Fruit fly (Drosophila melanogaster) whole organism, embryonic: Measurements from ENCODE around the gene CG9667.

Experiments used
- Aef1 ChIP-seq: fragments of 200-800 bp; sonication (Bioruptor generic); IDR thresholded peaks from 3 replicates; pipeline ENCODE4 v1.3.6; 2022; ENCODE audit warnings: missing biosample characterization, missing genetic modification characterization
- Atf-2 ChIP-seq: fragments of 200-800 bp; sonication (Bioruptor generic); optimal IDR thresholded peaks from 2 replicates; lab custom pipeline; 2016; ENCODE audit warnings: missing biosample characterization, missing genetic modification characterization
- Atf6 ChIP-seq: fragments of 200-800 bp; sonication (Bioruptor generic); IDR thresholded peaks from 2 replicates; pipeline ENCODE4 v1.3.6; 2022; ENCODE audit warnings: missing biosample characterization, missing genetic modification characterization
- CG10979 ChIP-seq: fragments of 200-800 bp; sonication (Bioruptor generic); optimal IDR thresholded peaks from 2 replicates; lab custom pipeline; 2018; ENCODE audit warnings: missing biosample characterization, mild to moderate bottlenecking, missing genetic modification characterization, moderate library complexity
- CG11247 ChIP-seq: fragments of 200-800 bp; sonication (Bioruptor generic); IDR thresholded peaks from 2 replicates; pipeline ENCODE4 v1.3.6; 2022; ENCODE audit warnings: missing biosample characterization, missing genetic modification characterization
- CG11504 ChIP-seq: fragments of 200-800 bp; sonication (Bioruptor generic); optimal IDR thresholded peaks from 3 replicates; lab custom pipeline; 2019; ENCODE audit warnings: missing biosample characterization, mild to moderate bottlenecking, missing genetic modification characterization, moderate library complexity
- CG12236 ChIP-seq: fragments of 200-800 bp; sonication (Bioruptor generic); optimal IDR thresholded peaks from 2 replicates; lab custom pipeline; 2016; ENCODE audit warnings: missing biosample characterization, missing genetic modification characterization
- CG14050 ChIP-seq: fragments of 200-800 bp; sonication (Bioruptor generic); IDR thresholded peaks from 3 replicates; pipeline ENCODE4 v1.3.6; 2022; ENCODE audit warnings: missing biosample characterization, missing genetic modification characterization
- CG14667 ChIP-seq: fragments of 200-800 bp; sonication (Bioruptor generic); IDR thresholded peaks from 2 replicates; pipeline ENCODE4 v1.3.6; 2022; ENCODE audit warnings: missing biosample characterization, missing genetic modification characterization
- CG15073 ChIP-seq: fragments of 200-800 bp; sonication (Bioruptor generic); optimal IDR thresholded peaks from 2 replicates; lab custom pipeline; 2016; ENCODE audit warnings: missing biosample characterization, missing genetic modification characterization
- CG15696 ChIP-seq: fragments of 200-800 bp; sonication (Bioruptor generic); optimal IDR thresholded peaks from 2 replicates; lab custom pipeline; 2019; ENCODE audit warnings: missing biosample characterization, mild to moderate bottlenecking, missing genetic modification characterization, moderate library complexity
- CG17359 ChIP-seq: fragments of 200-800 bp; sonication (Bioruptor generic); optimal IDR thresholded peaks from 3 replicates; lab custom pipeline; 2018; ENCODE audit warnings: missing biosample characterization, mild to moderate bottlenecking, missing genetic modification characterization, moderate library complexity
- CG18011 ChIP-seq: fragments of 200-800 bp; sonication (Bioruptor generic); optimal IDR thresholded peaks from 2 replicates; lab custom pipeline; 2017; ENCODE audit warnings: missing biosample characterization, missing genetic modification characterization, mild to moderate bottlenecking, moderate library complexity, missing genotype
- CG18764 ChIP-seq: fragments of 200-800 bp; sonication (Bioruptor generic); optimal IDR thresholded peaks from 3 replicates; lab custom pipeline; 2016; ENCODE audit warnings: missing biosample characterization, missing genetic modification characterization
- CG2116 ChIP-seq: fragments of 200-800 bp; sonication (Bioruptor generic); optimal IDR thresholded peaks from 3 replicates; lab custom pipeline; 2018; ENCODE audit warnings: missing biosample characterization, mild to moderate bottlenecking, missing genetic modification characterization
- CG2712 ChIP-seq: fragments of 200-800 bp; optimal IDR thresholded peaks from 3 replicates; lab custom pipeline; 2019; ENCODE audit warnings: missing biosample characterization, mild to moderate bottlenecking, missing genetic modification characterization, moderate library complexity
- CG2889 ChIP-seq: fragments of 200-800 bp; sonication (Bioruptor generic); IDR thresholded peaks from 3 replicates; pipeline ENCODE4 v1.3.6; 2022; ENCODE audit warnings: missing biosample characterization, missing genetic modification characterization
- CG30403 ChIP-seq: fragments of 200-800 bp; sonication (Bioruptor generic); optimal IDR thresholded peaks from 3 replicates; lab custom pipeline; 2016; ENCODE audit warnings: missing biosample characterization, missing genetic modification characterization
- CG31388 ChIP-seq: fragments of 200-800 bp; sonication (Bioruptor generic); optimal IDR thresholded peaks from 2 replicates; lab custom pipeline; 2016; ENCODE audit warnings: missing biosample characterization, missing genetic modification characterization
- CG32767 ChIP-seq: fragments of 200-800 bp; sonication (Bioruptor generic); IDR thresholded peaks from 2 replicates; pipeline ENCODE4 v1.3.6; 2022; ENCODE audit warnings: missing biosample characterization, missing genetic modification characterization
- CG3847 ChIP-seq: fragments of 200-800 bp; sonication (Bioruptor generic); IDR thresholded peaks from 2 replicates; pipeline ENCODE4 v1.3.6; 2022; ENCODE audit warnings: missing biosample characterization, missing genetic modification characterization
- CG4282 ChIP-seq: fragments of 200-800 bp; sonication (Bioruptor generic); optimal IDR thresholded peaks from 2 replicates; lab custom pipeline; 2016; ENCODE audit warnings: missing biosample characterization, missing genetic modification characterization
- CG7372 ChIP-seq: fragments of 200-800 bp; sonication (Bioruptor generic); IDR thresholded peaks from 2 replicates; pipeline ENCODE4 v1.3.6; 2022; ENCODE audit warnings: missing biosample characterization, missing genetic modification characterization
- CG7963 ChIP-seq: fragments of 200-800 bp; sonication (Bioruptor generic); IDR thresholded peaks from 3 replicates; pipeline ENCODE4 v1.3.6; 2022; ENCODE audit warnings: missing biosample characterization, missing genetic modification characterization; ENCODE audit not compliant: partially characterized antibody
- CG9932 ChIP-seq: fragments of 200-800 bp; sonication (Bioruptor generic); IDR thresholded peaks from 2 replicates; pipeline ENCODE4 v1.3.6; 2022; ENCODE audit warnings: missing biosample characterization, missing genetic modification characterization
- Dad ChIP-seq: fragments of 200-800 bp; sonication (Bioruptor generic); optimal IDR thresholded peaks from 3 replicates; lab custom pipeline; 2016; ENCODE audit warnings: missing biosample characterization, missing genetic modification characterization
- Doc2 ChIP-seq: fragments of 200-800 bp; sonication (Bioruptor generic); IDR thresholded peaks from 2 replicates; pipeline ENCODE4 v1.3.6; 2022; ENCODE audit warnings: missing biosample characterization, missing genetic modification characterization
- H2.0 ChIP-seq: fragments of 200-800 bp; sonication (Bioruptor generic); IDR thresholded peaks from 2 replicates; pipeline ENCODE4 v1.3.6; 2022; ENCODE audit warnings: missing biosample characterization, missing genetic modification characterization
- Max ChIP-seq: fragments of 200-800 bp; sonication (Bioruptor generic); optimal IDR thresholded peaks from 2 replicates; lab custom pipeline; 2016; ENCODE audit warnings: missing biosample characterization, mild to moderate bottlenecking, missing genetic modification characterization
- Mrtf ChIP-seq: fragments of 200-800 bp; sonication (Bioruptor generic); IDR thresholded peaks from 3 replicates; pipeline ENCODE4 v1.3.6; 2022; ENCODE audit warnings: missing biosample characterization, missing genetic modification characterization
- Xrp1 ChIP-seq: fragments of 200-800 bp; sonication (Bioruptor generic); IDR thresholded peaks from 2 replicates; pipeline ENCODE4 v1.3.6; 2022; ENCODE audit warnings: missing biosample characterization, missing genetic modification characterization
- chinmo ChIP-seq: fragments of 200-800 bp; sonication (Bioruptor generic); IDR thresholded peaks from 4 replicates; pipeline ENCODE4 v1.3.6; 2022; ENCODE audit warnings: missing biosample characterization, missing genetic modification characterization; ENCODE audit not compliant: partially characterized antibody
- crp ChIP-seq, 2 experiments: fragments of 200-800 bp; sonication (Bioruptor generic); optimal IDR thresholded peaks; 2 replicates in 1 of 2; 3 replicates in 1 of 2; lab custom pipeline; 2017; ENCODE audit warnings: missing biosample characterization in 2 of 2, missing genetic modification characterization in 2 of 2, mild to moderate bottlenecking in 1 of 2, moderate library complexity in 1 of 2
- dm ChIP-seq: fragments of 200-800 bp; sonication (Bioruptor generic); optimal IDR thresholded peaks from 3 replicates; lab custom pipeline; 2016; ENCODE audit warnings: missing biosample characterization, missing genetic modification characterization
- dmrt99B ChIP-seq: fragments of 200-800 bp; sonication (Bioruptor generic); optimal IDR thresholded peaks from 2 replicates; lab custom pipeline; 2018; ENCODE audit warnings: missing biosample characterization, mild to moderate bottlenecking, missing genetic modification characterization, moderate library complexity
- fu2 ChIP-seq: fragments of 200-800 bp; sonication (Bioruptor generic); optimal IDR thresholded peaks from 2 replicates; lab custom pipeline; 2016; ENCODE audit warnings: missing biosample characterization, missing genetic modification characterization
- gem ChIP-seq: fragments of 200-800 bp; sonication (Bioruptor generic); optimal IDR thresholded peaks from 2 replicates; lab custom pipeline; 2019; ENCODE audit warnings: missing biosample characterization, mild to moderate bottlenecking, missing genetic modification characterization, moderate library complexity
- jigr1 ChIP-seq: fragments of 200-800 bp; sonication (Bioruptor generic); IDR thresholded peaks from 3 replicates; pipeline ENCODE4 v1.3.6; 2022; ENCODE audit warnings: missing biosample characterization, missing genetic modification characterization
- lab ChIP-seq: fragments of 200-800 bp; sonication (Bioruptor generic); optimal IDR thresholded peaks from 3 replicates; lab custom pipeline; 2017; ENCODE audit warnings: missing biosample characterization, missing genetic modification characterization, mild to moderate bottlenecking, moderate library complexity, missing genetic modification reagents
- lbe ChIP-seq: fragments of 200-800 bp; sonication (Bioruptor generic); optimal IDR thresholded peaks from 2 replicates; lab custom pipeline; 2016; ENCODE audit warnings: missing biosample characterization, mild to moderate bottlenecking, missing genetic modification characterization
- lilli ChIP-seq: fragments of 200-800 bp; sonication (Bioruptor generic); optimal IDR thresholded peaks from 3 replicates; lab custom pipeline; 2016; ENCODE audit warnings: missing biosample characterization, missing genetic modification characterization
- odd ChIP-seq: fragments of 200-800 bp; sonication (Bioruptor generic); optimal IDR thresholded peaks from 2 replicates; lab custom pipeline; 2017; ENCODE audit warnings: missing biosample characterization, mild to moderate bottlenecking, missing genetic modification characterization
- org-1 ChIP-seq: fragments of 200-800 bp; sonication (Bioruptor generic); optimal IDR thresholded peaks from 2 replicates; lab custom pipeline; 2017; ENCODE audit warnings: missing biosample characterization, missing genetic modification characterization
- pfk ChIP-seq: fragments of 200-800 bp; sonication (Bioruptor generic); optimal IDR thresholded peaks from 2 replicates; lab custom pipeline; 2018; ENCODE audit warnings: missing biosample characterization, mild to moderate bottlenecking, missing genetic modification characterization, moderate library complexity
- psq ChIP-seq: fragments of 200-800 bp; sonication (Bioruptor generic); optimal IDR thresholded peaks from 2 replicates; lab custom pipeline; 2017; ENCODE audit warnings: missing biosample characterization, missing genetic modification characterization
- row ChIP-seq: fragments of 200-800 bp; sonication (Bioruptor generic); IDR thresholded peaks from 3 replicates; pipeline ENCODE4 v1.3.6; 2022; ENCODE audit warnings: missing biosample characterization, missing genetic modification characterization
- sc ChIP-seq, 3 experiments: fragments of >200 bp in 2 of 3; fragments of 200-800 bp in 1 of 3; sonication (Bioruptor generic) in 1 of 3; optimal IDR thresholded peaks; 2 replicates in 2 of 3; 3 replicates in 1 of 3; lab custom pipeline; 2017; ENCODE audit warnings: mild to moderate bottlenecking in 1 of 3, missing biosample characterization in 1 of 3, missing genetic modification characterization in 1 of 3, missing genetic modification reagents in 1 of 3
- sisA ChIP-seq: fragments of 200-800 bp; sonication (Bioruptor generic); IDR thresholded peaks from 2 replicates; pipeline ENCODE4 v1.3.6; 2022; ENCODE audit warnings: missing biosample characterization, missing genetic modification characterization
- sqz ChIP-seq: fragments of 200-800 bp; sonication (Bioruptor generic); optimal IDR thresholded peaks from 3 replicates; lab custom pipeline; 2018; ENCODE audit warnings: missing biosample characterization, mild to moderate bottlenecking, missing genetic modification characterization
- zfh1 ChIP-seq: fragments of 200-800 bp; sonication (Bioruptor generic); IDR thresholded peaks from 3 replicates; pipeline ENCODE4 v1.3.6; 2022; ENCODE audit warnings: missing biosample characterization, missing genetic modification characterization

The CG9667 gene

dm6 chr3R:8153958-8154606 lies 27.9 kb upstream of the CG9667 start:
- TF ChIP-seq sqz = no peak
- TF ChIP-seq CG11504 = no peak
- no peak for TF ChIP-seq CG15073
- no peak for TF ChIP-seq CG14050 (GFP tag; lab: Robert Waterston, UW)
- TF ChIP-seq Mrtf (GFP tag; lab: Robert Waterston, UW) = no peak
- TF ChIP-seq Atf-2 (GFP tag; lab: Kevin White, UChicago) = no peak
- TF ChIP-seq sisA (GFP tag; lab: Robert Waterston, UW) = no peak
- TF ChIP-seq Doc2 = no peak
- TF ChIP-seq row (GFP tag; lab: Robert Waterston, UW) = peak; percentile 40; the same call in 2 of the 3 replicates
- TF ChIP-seq CG32767 (GFP tag; lab: Robert Waterston, UW) = no peak
- no peak for TF ChIP-seq CG31388 (GFP tag; lab: Kevin White, UChicago)
- no peak for TF ChIP-seq odd
- no peak for TF ChIP-seq lilli (GFP tag; lab: Kevin White, UChicago)
- 0 out of 3 replicates have a peak, but pooled peaks have one; percentile 26 for TF ChIP-seq zfh1 (GFP tag; lab: Robert Waterston, UW)
- TF ChIP-seq Max (GFP tag; lab: Kevin White, UChicago) = no peak
- no peak for TF ChIP-seq CG2116
- no peak for TF ChIP-seq dm (GFP tag; lab: Kevin White, UChicago)
- TF ChIP-seq CG3847 (GFP tag; lab: Robert Waterston, UW) = no peak
- TF ChIP-seq sc (optimal IDR thresholded peaks at IDR 0.05; lab: Kevin White, UChicago) = no peak
- TF ChIP-seq sc (GFP tag; optimal IDR thresholded peaks at IDR 0.05; lab: Kevin White, UChicago) = no peak
- TF ChIP-seq CG11247 (GFP tag; lab: Robert Waterston, UW) = no peak
- TF ChIP-seq CG12236 (GFP tag; lab: Kevin White, UChicago) = no peak
- no peak for TF ChIP-seq pfk (GFP tag; lab: Kevin White, UChicago)
- TF ChIP-seq CG2712 (tag; lab: Kevin White, UChicago) = peak; percentile 50
- TF ChIP-seq CG9932 = no peak
- TF ChIP-seq CG14667 = 0 out of 2 replicates have a peak, but pooled peaks have one; percentile 28
- no peak for TF ChIP-seq fu2
- no peak for TF ChIP-seq CG30403 (GFP tag; lab: Kevin White, UChicago)
- TF ChIP-seq CG4282 (GFP tag; lab: Kevin White, UChicago) = no peak
- peak; percentile 24 for TF ChIP-seq CG10979 (tag; lab: Kevin White, UChicago)
- no peak for TF ChIP-seq jigr1 (GFP tag; lab: Robert Waterston, UW)
- TF ChIP-seq CG7372 (GFP tag; lab: Robert Waterston, UW) = no peak
- TF ChIP-seq CG17359 (tag; lab: Kevin White, UChicago) = no peak
- TF ChIP-seq dmrt99B (tag; lab: Kevin White, UChicago) = no peak
- TF ChIP-seq chinmo (GFP tag; lab: Robert Waterston, UW) = no peak
- no peak for TF ChIP-seq H2.0
- TF ChIP-seq org-1 = no peak
- no peak for TF ChIP-seq lab
- no peak for TF ChIP-seq CG18764 (GFP tag; lab: Kevin White, UChicago)
- TF ChIP-seq lbe = peak; percentile 62
- no peak for TF ChIP-seq CG2889
- peak; percentile 22; the same call in 1 of the 2 replicates for TF ChIP-seq Xrp1 (GFP tag; lab: Robert Waterston, UW)
- TF ChIP-seq CG18011 (GFP tag; lab: Kevin White, UChicago) = no peak
- TF ChIP-seq Aef1 (GFP tag; lab: Robert Waterston, UW) = no peak
- no peak for TF ChIP-seq Atf6 (GFP tag; lab: Robert Waterston, UW)
- TF ChIP-seq psq (GFP tag; lab: Kevin White, UChicago) = no peak
- no peak for TF ChIP-seq Dad (GFP tag; lab: Kevin White, UChicago)
- no peak for TF ChIP-seq gem (tag; lab: Kevin White, UChicago)
- TF ChIP-seq CG15696 (tag; lab: Kevin White, UChicago) = no peak
- TF ChIP-seq crp (GFP tag; optimal IDR thresholded peaks at IDR 0.05; lab: Kevin White, UChicago) = no peak
- TF ChIP-seq CG7963 (GFP tag; lab: Robert Waterston, UW) = no peak
